Worm (Caenorhabditis elegans) whole organism, L4 larva: ENCODE measurements around the gene Y37E11AM.4.
A peak's percentile ranks its signal among the peaks of the same experiment; 100 is the strongest.

Source experiments
- D1046.2 ChIP-seq: fragments of 200-800 bp; sonication (Bioruptor generic); IDR thresholded peaks from 2 replicates; pipeline ENCODE4 v1.3.6; 2022; ENCODE audit warnings: missing genetic modification characterization, missing compliant biosample characterization
- F10B5.3 ChIP-seq: sonication (generic microtip); optimal IDR thresholded peaks from 2 replicates; lab custom pipeline; 2016; ENCODE audit warnings: mild to moderate bottlenecking, missing genetic modification characterization, missing compliant biosample characterization
- F37D6.2 ChIP-seq: sonication (generic microtip); optimal IDR thresholded peaks from 2 replicates; lab custom pipeline; 2016; ENCODE audit warnings: mild to moderate bottlenecking, missing genetic modification characterization, missing compliant biosample characterization
- F44E2.7 ChIP-seq: fragments of 200-800 bp; sonication (Bioruptor generic); IDR thresholded peaks from 2 replicates; pipeline ENCODE4 v2.1.2; 2022; ENCODE audit warnings: missing genetic modification characterization, missing compliant biosample characterization
- F49E8.2 ChIP-seq: sonication (generic microtip); optimal IDR thresholded peaks from 2 replicates; lab custom pipeline; 2016; ENCODE audit warnings: missing compliant biosample characterization, mild to moderate bottlenecking, missing genetic modification characterization, borderline replicate concordance
- R02D3.7 ChIP-seq: fragments of 150-350 bp; sonication (generic microtip); optimal IDR thresholded peaks from 3 replicates; lab custom pipeline; 2014; ENCODE audit warnings: missing biosample characterization, missing genetic modification characterization
- Y105C5A.15 ChIP-seq: fragments of 200-800 bp; sonication (Bioruptor generic); IDR thresholded peaks from 2 replicates; pipeline ENCODE4 v1.3.6; 2022; ENCODE audit warnings: missing genetic modification characterization, missing compliant biosample characterization
- ZK546.5 ChIP-seq, 2 experiments: sonication (generic microtip); optimal IDR thresholded peaks; 2 replicates each; lab custom pipeline; 2017; ENCODE audit warnings: missing biosample characterization in 2 of 2, missing genetic modification characterization in 2 of 2
- attf-4 ChIP-seq: sonication (generic microtip); optimal IDR thresholded peaks from 3 replicates; lab custom pipeline; 2017; ENCODE audit warnings: missing biosample characterization, missing genetic modification characterization
- ceh-28 ChIP-seq: fragments of 150-350 bp; optimal IDR thresholded peaks from 2 replicates; lab custom pipeline; 2014; ENCODE audit warnings: missing biosample characterization, missing genetic modification reagents, missing genetic modification characterization
- ces-1 ChIP-seq: fragments of 150-350 bp; sonication (generic microtip); optimal IDR thresholded peaks from 4 replicates; lab custom pipeline; 2014; ENCODE audit warnings: missing biosample characterization, missing genetic modification reagents, missing genetic modification characterization
- ctbp-1 ChIP-seq: fragments of 200-800 bp; sonication (Bioruptor generic); IDR thresholded peaks from 2 replicates; pipeline ENCODE4 v1.3.6; 2022; ENCODE audit warnings: missing genetic modification reagents, missing genetic modification characterization, missing compliant biosample characterization
- daf-12 ChIP-seq: fragments of 150-350 bp; optimal IDR thresholded peaks from 2 replicates; lab custom pipeline; 2014; ENCODE audit warnings: missing biosample characterization, missing genetic modification reagents, missing genetic modification characterization
- daf-16 ChIP-seq, 3 experiments: sonication (generic microtip); optimal IDR thresholded peaks; 2 replicates each; lab custom pipeline; 2016 to 2017; ENCODE audit warnings: missing genetic modification characterization in 3 of 3, missing genetic modification reagents in 3 of 3, mild to moderate bottlenecking in 2 of 3, missing compliant biosample characterization in 2 of 3, missing biosample characterization in 1 of 3, moderate library complexity in 1 of 3
- dmd-9 ChIP-seq: fragments of 200-800 bp; sonication (Bioruptor generic); IDR thresholded peaks from 2 replicates; pipeline ENCODE4 v1.3.6; 2022; ENCODE audit warnings: missing genetic modification reagents, missing genetic modification characterization, missing compliant biosample characterization
- duxl-1 ChIP-seq: sonication (generic microtip); optimal IDR thresholded peaks from 2 replicates; lab custom pipeline; 2016; ENCODE audit warnings: mild to moderate bottlenecking, missing genetic modification characterization, moderate library complexity, missing compliant biosample characterization; ENCODE audit not compliant: poor library complexity
- dve-1 ChIP-seq: sonication (generic microtip); optimal IDR thresholded peaks from 2 replicates; lab custom pipeline; 2017; ENCODE audit warnings: antibody characterized with exemption, mild to moderate bottlenecking, missing genetic modification characterization, missing compliant biosample characterization; ENCODE audit not compliant: insufficient read depth
- fkh-10 ChIP-seq: fragments of 150-350 bp; optimal IDR thresholded peaks from 2 replicates; lab custom pipeline; 2014; ENCODE audit warnings: missing biosample characterization, missing genetic modification reagents, missing genetic modification characterization
- gei-8 ChIP-seq: fragments of 200-800 bp; sonication (Bioruptor generic); optimal IDR thresholded peaks from 2 replicates; lab custom pipeline; 2018; ENCODE audit warnings: mild to moderate bottlenecking, missing genetic modification characterization, missing compliant biosample characterization
- hlh-30 ChIP-seq: sonication (generic microtip); optimal IDR thresholded peaks from 2 replicates; lab custom pipeline; 2017; ENCODE audit warnings: antibody characterized with exemption, mild to moderate bottlenecking, missing genetic modification characterization, missing compliant biosample characterization; ENCODE audit not compliant: insufficient read depth
- hmg-1.1 ChIP-seq: fragments of 200-800 bp; sonication (Bioruptor generic); IDR thresholded peaks from 2 replicates; pipeline ENCODE4 v1.3.6; 2022; ENCODE audit warnings: missing genetic modification reagents, missing genetic modification characterization, missing compliant biosample characterization
- jun-1 ChIP-seq: fragments of 150-350 bp; optimal IDR thresholded peaks from 2 replicates; lab custom pipeline; 2014; ENCODE audit warnings: missing biosample characterization, missing genetic modification reagents, missing genetic modification characterization
- lin-1 ChIP-seq: fragments of 200-800 bp; sonication (Bioruptor generic); IDR thresholded peaks from 2 replicates; pipeline ENCODE4 v1.3.6; 2022; ENCODE audit warnings: missing genetic modification reagents, missing genetic modification characterization, missing compliant biosample characterization
- lin-15B ChIP-seq: fragments of 150-350 bp; sonication (generic microtip); optimal IDR thresholded peaks from 3 replicates; lab custom pipeline; 2014; ENCODE audit warnings: missing biosample characterization, missing genetic modification characterization
- lir-3 ChIP-seq: sonication (generic microtip); optimal IDR thresholded peaks from 2 replicates; lab custom pipeline; 2016; ENCODE audit warnings: mild to moderate bottlenecking, missing genetic modification characterization, missing compliant biosample characterization
- lsy-2 ChIP-seq, 2 experiments: fragments of 150-350 bp in 1 of 2; sonication (generic microtip) in 1 of 2; optimal IDR thresholded peaks; 2 replicates each; lab custom pipeline; 2014 to 2017; ENCODE audit warnings: missing biosample characterization in 2 of 2, missing genetic modification characterization in 2 of 2
- mdl-1 ChIP-seq, 2 experiments: fragments of 150-350 bp in 1 of 2; sonication (generic microtip) in 1 of 2; optimal IDR thresholded peaks; 2 replicates each; lab custom pipeline; 2014 to 2017; ENCODE audit warnings: missing biosample characterization in 2 of 2, missing genetic modification characterization in 2 of 2
- mep-1 ChIP-seq: fragments of 150-350 bp; sonication (generic microtip); optimal IDR thresholded peaks from 3 replicates; lab custom pipeline; 2014; ENCODE audit warnings: missing biosample characterization, missing genetic modification characterization
- mxl-3 ChIP-seq: fragments of 200-800 bp; sonication (Bioruptor generic); optimal IDR thresholded peaks from 2 replicates; lab custom pipeline; 2018; ENCODE audit warnings: mild to moderate bottlenecking, missing genetic modification characterization, missing compliant biosample characterization
- nhr-10 ChIP-seq: fragments of 150-350 bp; optimal IDR thresholded peaks from 2 replicates; lab custom pipeline; 2014; ENCODE audit warnings: missing biosample characterization, missing genetic modification characterization
- nhr-102 ChIP-seq: sonication (generic microtip); optimal IDR thresholded peaks from 2 replicates; lab custom pipeline; 2016; ENCODE audit warnings: mild to moderate bottlenecking, missing genetic modification characterization, moderate library complexity, missing compliant biosample characterization
- nhr-11 ChIP-seq: fragments of 150-350 bp; optimal IDR thresholded peaks from 2 replicates; lab custom pipeline; 2014; ENCODE audit warnings: missing biosample characterization, missing genetic modification characterization
- nhr-111 ChIP-seq: fragments of 200-800 bp; sonication (Bioruptor generic); optimal IDR thresholded peaks from 2 replicates; lab custom pipeline; 2018; ENCODE audit warnings: mild to moderate bottlenecking, missing genetic modification characterization, missing compliant biosample characterization
- nhr-28 ChIP-seq: fragments of 150-350 bp; optimal IDR thresholded peaks from 2 replicates; lab custom pipeline; 2014; ENCODE audit warnings: missing biosample characterization, missing genetic modification characterization
- nhr-41 ChIP-seq: fragments of 200-800 bp; sonication (Bioruptor generic); IDR thresholded peaks from 2 replicates; pipeline ENCODE4 v1.3.6; 2022; ENCODE audit warnings: missing genetic modification reagents, missing genetic modification characterization, missing compliant biosample characterization
- nhr-42 ChIP-seq: fragments of 200-800 bp; sonication (Bioruptor generic); IDR thresholded peaks from 2 replicates; pipeline ENCODE4 v1.3.6; 2022; ENCODE audit warnings: missing genetic modification characterization, missing compliant biosample characterization
- nhr-6 ChIP-seq: fragments of 150-350 bp; optimal IDR thresholded peaks from 2 replicates; lab custom pipeline; 2014; ENCODE audit warnings: missing biosample characterization, missing genetic modification characterization
- nhr-76 ChIP-seq: fragments of 150-350 bp; optimal IDR thresholded peaks from 2 replicates; lab custom pipeline; 2014; ENCODE audit warnings: missing biosample characterization, missing genetic modification characterization
- pha-4 ChIP-seq, 2 experiments: fragments of 150-350 bp in 1 of 2; fragments of 200-800 bp in 1 of 2; sonication (Bioruptor generic) in 1 of 2; IDR thresholded peaks in 1 of 2; optimal IDR thresholded peaks in 1 of 2; 2 replicates each; pipeline versions ENCODE4 v1.3.6 to Lab custom; 2014 to 2022; ENCODE audit warnings: missing genetic modification characterization in 2 of 2, missing genetic modification reagents in 2 of 2, missing biosample characterization in 1 of 2, missing compliant biosample characterization in 1 of 2
- php-3 ChIP-seq: fragments of 200-800 bp; sonication (Bioruptor generic); IDR thresholded peaks from 2 replicates; pipeline ENCODE4 v1.3.6; 2022; ENCODE audit warnings: missing genetic modification reagents, missing genetic modification characterization, missing compliant biosample characterization
- pqm-1 ChIP-seq: sonication (generic microtip); optimal IDR thresholded peaks from 2 replicates; lab custom pipeline; 2017; ENCODE audit warnings: missing biosample characterization, missing genetic modification characterization
- rbr-2 ChIP-seq: sonication (generic microtip); optimal IDR thresholded peaks from 2 replicates; lab custom pipeline; 2016; ENCODE audit warnings: missing genotype, missing genetic modification characterization, missing compliant biosample characterization
- spr-1 ChIP-seq: sonication (generic microtip); optimal IDR thresholded peaks from 2 replicates; lab custom pipeline; 2016; ENCODE audit warnings: mild to moderate bottlenecking, missing genetic modification characterization, missing compliant biosample characterization
- tag-97 ChIP-seq: fragments of 200-800 bp; sonication (Bioruptor generic); IDR thresholded peaks from 2 replicates; pipeline ENCODE4 v1.3.6; 2022; ENCODE audit warnings: missing genetic modification characterization, missing compliant biosample characterization
- unc-130 ChIP-seq: sonication (generic microtip); optimal IDR thresholded peaks from 2 replicates; lab custom pipeline; 2016; ENCODE audit warnings: missing genetic modification reagents, missing genetic modification characterization, missing compliant biosample characterization
- unc-39 ChIP-seq: sonication (generic microtip); optimal IDR thresholded peaks from 2 replicates; lab custom pipeline; 2017; ENCODE audit warnings: missing biosample characterization, missing genetic modification characterization
- unc-62 ChIP-seq, 3 experiments: fragments of 150-350 bp in 1 of 3; sonication (generic microtip); optimal IDR thresholded peaks in 2 of 3; peaks in 1 of 3; 1 replicate in 1 of 3; 2 replicates in 2 of 3; lab custom pipeline; 2014 to 2017; ENCODE audit warnings: missing biosample characterization in 3 of 3, missing genetic modification characterization in 3 of 3, missing genetic modification reagents in 3 of 3, missing genotype in 1 of 3
- zfp-2 ChIP-seq: sonication (generic microtip); optimal IDR thresholded peaks from 2 replicates; lab custom pipeline; 2016; ENCODE audit warnings: mild to moderate bottlenecking, missing genetic modification characterization, missing compliant biosample characterization
- zfp-3 ChIP-seq: fragments of 200-800 bp; sonication (Bioruptor generic); conservative IDR thresholded peaks from 2 replicates; pipeline ENCODE4 v1.3.6; 2022; ENCODE audit warnings: missing genetic modification reagents, missing genetic modification characterization, missing compliant biosample characterization

Gene Y37E11AM.4

ce11 chrIV:3740830-3741477 is 18.4 kb upstream of the Y37E11AM.4 start, which contains the start of gene nape-1 (continued):
- TF ChIP-seq lin-1 (GFP tag; lab: Robert Waterston, UW) (no peak), nhr-28 (peak; percentile 94), fkh-10 (GFP tag; lab: Kevin White, UChicago) (peak; percentile 29), ceh-28 (no peak), mxl-3 (GFP tag; lab: Kevin White, UChicago) (peak; percentile 55), ces-1 (GFP tag; lab: Kevin White, UChicago) (no peak), Y105C5A.15 (GFP tag; lab: Robert Waterston, UW) (no peak), jun-1 (tag; lab: Kevin White, UChicago) (no peak), nhr-42 (GFP tag; lab: Robert Waterston, UW) (no peak), F49E8.2 (tag; lab: Kevin White, UChicago) (no peak), attf-4 (tag; lab: Kevin White, UChicago) (no peak), ZK546.5 (tag; optimal IDR thresholded peaks at IDR 0.05; lab: Kevin White, UChicago) (no peak), duxl-1 (tag; lab: Kevin White, UChicago) (no peak), nhr-111 (GFP tag; lab: Kevin White, UChicago) (no peak), pqm-1 (tag; lab: Kevin White, UChicago) (peak; percentile 49), zfp-2 (tag; lab: Kevin White, UChicago) (no peak), daf-16 (GFP tag; optimal IDR thresholded peaks at IDR 0.05; lab: Kevin White, UChicago) (no peak), daf-16 (tag; optimal IDR thresholded peaks at IDR 0.05; lab: Kevin White, UChicago) (peak; percentile 67), lsy-2 (tag; optimal IDR thresholded peaks at IDR 0.05; lab: Kevin White, UChicago) (peak in 1 of 2 experiments; percentile 62), ctbp-1 (GFP tag; lab: Robert Waterston, UW) (no peak), unc-62 (GFP tag; optimal IDR thresholded peaks at IDR 0.05 in 1 of 2; lab: Kevin White, UChicago) (no peak), unc-62 (tag; optimal IDR thresholded peaks at IDR 0.05; lab: Kevin White, UChicago) (no peak), F44E2.7 (GFP tag; lab: Robert Waterston, UW) (no peak), hlh-30 (tag; lab: Kevin White, UChicago) (peak; percentile 63), unc-130 (GFP tag; lab: Kevin White, UChicago) (no peak), dmd-9 (no peak), nhr-102 (no peak), zfp-3 (GFP tag; lab: Robert Waterston, UW) (no peak), rbr-2 (peak; percentile 12), nhr-11 (tag; lab: Kevin White, UChicago) (no peak), unc-39 (tag; lab: Kevin White, UChicago) (no peak), nhr-41 (no peak), R02D3.7 (tag; lab: Kevin White, UChicago) (no peak), gei-8 (GFP tag; lab: Kevin White, UChicago) (no peak), F37D6.2 (tag; lab: Kevin White, UChicago) (no peak), php-3 (GFP tag; lab: Robert Waterston, UW) (no peak), dve-1 (peak; percentile 20), D1046.2 (GFP tag; lab: Robert Waterston, UW) (no peak), pha-4 (GFP tag; IDR thresholded peaks at IDR 0.05; lab: Robert Waterston, UW) (peak; percentile 64; the same call in 1 of the 2 replicates), pha-4 (tag; optimal IDR thresholded peaks at IDR 0.05; lab: Kevin White, UChicago) (peak; percentile 92), lin-15B (no peak), F10B5.3 (tag; lab: Kevin White, UChicago) (no peak), hmg-1.1 (GFP tag; lab: Robert Waterston, UW) (peak; percentile 47; the same call in 1 of the 2 replicates), nhr-76 (tag; lab: Kevin White, UChicago) (no peak), mdl-1 (tag; optimal IDR thresholded peaks at IDR 0.05; lab: Kevin White, UChicago) (peak in 1 of 2 experiments; percentile 80), lir-3 (tag; lab: Kevin White, UChicago) (no peak), daf-12 (no peak), nhr-6 (tag; lab: Kevin White, UChicago) (peak; percentile 22), tag-97 (GFP tag; lab: Robert Waterston, UW) (no peak), spr-1 (tag; lab: Kevin White, UChicago) (no peak), nhr-10 (tag; lab: Kevin White, UChicago) (no peak), mep-1 (tag; lab: Kevin White, UChicago) (peak; percentile 53)
